Fruit fly (Drosophila melanogaster): ENCODE results near the gene Mur18B.

Gene Mur18B

dm6 chrX:19261071-19261470 lies 48.0 kb downstream of the Mur18B start, which contains the start of gene rictor:
Gene rictor (minus strand): TSS chrX:19261240.
- TF ChIP-seq MBD-R2 (GFP tag; IDR thresholded peaks at IDR 0.05) = peak; percentile 19; the same call in 1 of the 2 replicates
- TF ChIP-seq CG2889 (GFP tag; IDR thresholded peaks at IDR 0.05) = no peak
- no peak for TF ChIP-seq CG1647 (GFP tag; optimal IDR thresholded peaks at IDR 0.05)
- peak; percentile 59 for TF ChIP-seq MESR4 (GFP tag; optimal IDR thresholded peaks at IDR 0.05)
- no peak for TF ChIP-seq Lhr (GFP tag; optimal IDR thresholded peaks at IDR 0.05)
- TF ChIP-seq odd (GFP tag; optimal IDR thresholded peaks at IDR 0.05) = no peak
- no peak for TF ChIP-seq ac (GFP tag; optimal IDR thresholded peaks at IDR 0.05)
- no peak for TF ChIP-seq lilli (GFP tag; optimal IDR thresholded peaks at IDR 0.05)
- no peak for TF ChIP-seq Sry-δ (GFP tag; optimal IDR thresholded peaks at IDR 0.05)
- TF ChIP-seq fd102C (GFP tag; optimal IDR thresholded peaks at IDR 0.05) = no peak
- no peak for TF ChIP-seq sob (GFP tag; IDR thresholded peaks at IDR 0.05)
- TF ChIP-seq CG2678 (tag; optimal IDR thresholded peaks at IDR 0.05) = no peak
- no peak for TF ChIP-seq CG3726 (GFP tag; IDR thresholded peaks at IDR 0.05)
- TF ChIP-seq tio (GFP tag; optimal IDR thresholded peaks at IDR 0.05) = no peak
- TF ChIP-seq D19B (GFP tag; optimal IDR thresholded peaks at IDR 0.05) = no peak
- TF ChIP-seq jing (GFP tag; optimal IDR thresholded peaks at IDR 0.05) = no peak
- no peak for TF ChIP-seq abd-A (tag; optimal IDR thresholded peaks at IDR 0.05)
- no peak for TF ChIP-seq seq (GFP tag; IDR thresholded peaks at IDR 0.05)
- no peak for TF ChIP-seq CG33213 (GFP tag; optimal IDR thresholded peaks at IDR 0.05)
- peak; percentile 74 for TF ChIP-seq Med (GFP tag)
- no peak for TF ChIP-seq zfh1 (GFP tag; IDR thresholded peaks at IDR 0.05)
- no peak for TF ChIP-seq Hmx (GFP tag; optimal IDR thresholded peaks at IDR 0.05)
- TF ChIP-seq CG3065 (GFP tag; optimal IDR thresholded peaks at IDR 0.05) = no peak
- no peak for TF ChIP-seq inv (GFP tag; IDR thresholded peaks at IDR 0.05; ENCODE audit: partially characterized antibody)
- no peak for TF ChIP-seq Hr51 (GFP tag; optimal IDR thresholded peaks at IDR 0.05)
- TF ChIP-seq knrl (GFP tag; IDR thresholded peaks at IDR 0.05; ENCODE audit: partially characterized antibody) = 0 out of 3 replicates have a peak, but pooled peaks have one; percentile 13
- TF ChIP-seq cwo (GFP tag; optimal IDR thresholded peaks at IDR 0.05) = no peak
- peak; percentile 5 for TF ChIP-seq CG4617 (GFP tag; optimal IDR thresholded peaks at IDR 0.05; ENCODE audit: borderline replicate concordance)
- no peak for TF ChIP-seq Sin3A (optimal IDR thresholded peaks at IDR 0.05)
- TF ChIP-seq sna (GFP tag; IDR thresholded peaks at IDR 0.05; ENCODE audit: partially characterized antibody) = no peak
- no peak for TF ChIP-seq CG3281 (GFP tag; optimal IDR thresholded peaks at IDR 0.05)
- no peak for TF ChIP-seq z (GFP tag; IDR thresholded peaks at IDR 0.05)
- TF ChIP-seq CG34376 (GFP tag; optimal IDR thresholded peaks at IDR 0.05) = no peak
- TF ChIP-seq Side (GFP tag; optimal IDR thresholded peaks at IDR 0.05) = no peak
- no peak for TF ChIP-seq vfl (GFP tag; optimal IDR thresholded peaks at IDR 0.05)
- TF ChIP-seq CG10366 (GFP tag; IDR thresholded peaks at IDR 0.05) = no peak
- no peak for TF ChIP-seq kah (GFP tag; optimal IDR thresholded peaks at IDR 0.05)
- no peak for TF ChIP-seq ind (GFP tag; optimal IDR thresholded peaks at IDR 0.05)
- TF ChIP-seq gfzf (GFP tag; optimal IDR thresholded peaks at IDR 0.05) = peak; percentile 72
- TF ChIP-seq chinmo (GFP tag; IDR thresholded peaks at IDR 0.05; ENCODE audit: partially characterized antibody) = 0 out of 4 replicates have a peak, but pooled peaks have one; percentile 15
- no peak for TF ChIP-seq CG14441 (GFP tag; IDR thresholded peaks at IDR 0.05)
- TF ChIP-seq sim (GFP tag; IDR thresholded peaks at IDR 0.05) = no peak
- TF ChIP-seq Dip2 (GFP tag; IDR thresholded peaks at IDR 0.05) = no peak
- no peak for TF ChIP-seq Hr78 (GFP tag; optimal IDR thresholded peaks at IDR 0.05)
- TF ChIP-seq Bteb2 (GFP tag; optimal IDR thresholded peaks at IDR 0.05) = no peak
- no peak for TF ChIP-seq br (optimal IDR thresholded peaks at IDR 0.05)
- TF ChIP-seq crc (GFP tag; optimal IDR thresholded peaks at IDR 0.05) = no peak
- no peak for TF ChIP-seq pan (optimal IDR thresholded peaks at IDR 0.05)
- TF ChIP-seq pan (GFP tag; optimal IDR thresholded peaks at IDR 0.05 in 1 of 2, IDR thresholded peaks at IDR 0.05 in 1 of 2) = no peak
- no peak for TF ChIP-seq HmgZ (tag; optimal IDR thresholded peaks at IDR 0.05)
- no peak for TF ChIP-seq nau (GFP tag; optimal IDR thresholded peaks at IDR 0.05)
- no peak for TF ChIP-seq tgo (GFP tag; IDR thresholded peaks at IDR 0.05)
